Worm (Caenorhabditis elegans): ENCODE results near the gene nspd-2.

nspd-2 gene

DNA sequence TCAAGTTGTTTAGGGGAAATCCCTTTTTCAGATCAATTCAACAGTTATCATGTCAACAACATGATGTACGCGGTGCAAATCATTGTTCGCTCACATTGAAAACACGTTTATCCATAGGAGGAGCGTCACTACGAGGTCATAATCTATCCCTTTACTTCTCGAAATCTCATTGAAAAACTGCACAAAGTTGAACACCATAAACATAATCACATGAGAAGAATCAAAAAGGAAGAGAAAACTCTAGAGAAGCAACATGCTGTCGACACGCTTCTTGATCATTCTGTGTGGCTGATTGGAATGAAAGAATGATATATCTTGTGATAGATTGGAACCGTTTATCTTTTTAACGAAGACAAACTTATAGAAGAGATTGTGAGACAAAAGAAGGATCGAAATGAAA, 24.1 kb downstream of the nspd-2 start (continued):
- TF ChIP-seq nfyb-1 (GFP tag; IDR thresholded peaks at IDR 0.05) (no peak), F22D6.2 (tag; optimal IDR thresholded peaks at IDR 0.05) (peak; percentile 70), F23B12.7 (tag; optimal IDR thresholded peaks at IDR 0.05; ENCODE audit: insufficient read depth) (no peak), sdz-38 (tag; optimal IDR thresholded peaks at IDR 0.05) (no peak), nhr-90 (tag; optimal IDR thresholded peaks at IDR 0.05) (no peak)

DNA sequence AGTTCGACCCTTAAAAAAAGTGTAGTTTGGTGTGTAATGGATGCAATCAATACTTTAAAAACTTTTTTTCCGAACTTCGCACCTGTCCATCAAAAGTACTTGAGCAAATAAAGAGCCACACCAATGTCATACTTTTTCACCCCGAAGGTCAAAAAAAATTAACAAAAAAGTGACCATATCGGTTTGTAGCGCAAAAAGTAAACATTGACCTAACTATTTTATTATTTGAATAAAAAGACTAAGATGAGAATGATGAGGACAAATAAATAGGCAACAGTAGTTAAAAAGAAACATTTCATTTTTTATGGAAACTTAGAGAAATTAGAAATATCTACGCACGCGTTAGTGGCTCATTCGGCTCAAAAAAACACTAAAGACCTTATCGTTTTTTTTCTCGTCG, 25.5 kb downstream of the nspd-2 start:
- TF ChIP-seq pha-4 (tag; optimal IDR thresholded peaks at IDR 0.05) (peak; percentile 38), ceh-100 (GFP tag; IDR thresholded peaks at IDR 0.05) (no peak)

DNA sequence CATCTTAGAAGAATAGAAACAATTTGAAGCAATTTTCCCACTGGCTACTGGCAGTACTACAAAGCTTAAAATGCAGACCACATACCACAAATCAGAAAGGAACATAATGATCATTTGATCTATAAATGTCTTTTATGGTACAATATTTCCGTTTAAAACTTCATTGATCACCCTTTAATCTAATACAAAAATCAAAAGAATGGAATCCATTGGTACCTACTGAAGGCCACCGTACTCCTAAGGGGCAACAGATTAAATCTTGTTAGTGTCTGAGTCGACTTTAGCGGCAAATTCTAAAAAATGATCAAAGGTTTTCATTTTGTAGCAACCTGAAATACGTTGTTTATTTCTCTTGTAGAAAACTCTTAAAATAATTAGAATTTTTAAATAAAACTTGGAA, 28.4 kb downstream of the nspd-2 start:
- TF ChIP-seq F37B4.10 (GFP tag; IDR thresholded peaks at IDR 0.05): no peak
- TF ChIP-seq nfyb-1 (GFP tag; IDR thresholded peaks at IDR 0.05): no peak
- TF ChIP-seq gei-17 (GFP tag; optimal IDR thresholded peaks at IDR 0.05): no peak
- TF ChIP-seq dpff-1 (tag; optimal IDR thresholded peaks at IDR 0.05): no peak

- TF ChIP-seq B0035.1 (tag; optimal IDR thresholded peaks at IDR 0.05) (no peak), nhr-80 (tag; optimal IDR thresholded peaks at IDR 0.05) (peak; percentile 62)
These were observed 28.9 kb downstream of the nspd-2 start for ce11 chrIV:9872786-9873185.

- TF ChIP-seq rec-8 (tag; optimal IDR thresholded peaks at IDR 0.05): no peak
- TF ChIP-seq B0019.2 (GFP tag; conservative IDR thresholded peaks at IDR 0.05): no peak
- no peak for TF ChIP-seq ztf-6 (GFP tag; IDR thresholded peaks at IDR 0.05)
- no peak for TF ChIP-seq nfya-2 (GFP tag; IDR thresholded peaks at IDR 0.05)
- no peak for TF ChIP-seq chd-7 (tag; optimal IDR thresholded peaks at IDR 0.05)
- no peak for TF ChIP-seq nhr-179 (tag; optimal IDR thresholded peaks at IDR 0.05)
- peak; percentile 22; the same call in 1 of the 2 replicates for TF ChIP-seq nfyb-1 (GFP tag; IDR thresholded peaks at IDR 0.05)
- TF ChIP-seq hmg-20 (GFP tag; IDR thresholded peaks at IDR 0.05): no peak
- TF ChIP-seq F49E8.2 (tag; optimal IDR thresholded peaks at IDR 0.05; ENCODE audit: insufficient read depth): no peak
- peak; percentile 53 for TF ChIP-seq nhr-80 (tag; optimal IDR thresholded peaks at IDR 0.05)
- peak; percentile 80; the same call in 1 of the 2 replicates for TF ChIP-seq hmg-1.2 (GFP tag; IDR thresholded peaks at IDR 0.05)
- peak; percentile 51 for TF ChIP-seq attf-5 (GFP tag; optimal IDR thresholded peaks at IDR 0.05)
- no peak for TF ChIP-seq lin-54 (GFP tag; optimal IDR thresholded peaks at IDR 0.05)
- no peak for TF ChIP-seq sdz-38 (tag; optimal IDR thresholded peaks at IDR 0.05)
- TF ChIP-seq mxl-1 (tag; optimal IDR thresholded peaks at IDR 0.05): no peak
- TF ChIP-seq madf-10 (tag; optimal IDR thresholded peaks at IDR 0.05): peak; percentile 9
- no peak for TF ChIP-seq Y67H2A.10 (GFP tag; conservative IDR thresholded peaks at IDR 0.05)
- TF ChIP-seq ztf-22 (GFP tag; optimal IDR thresholded peaks at IDR 0.05): no peak
- TF ChIP-seq lsy-27 (tag; optimal IDR thresholded peaks at IDR 0.05; ENCODE audit: borderline replicate concordance, insufficient read depth): no peak
- TF ChIP-seq F39B2.1 (GFP tag; IDR thresholded peaks at IDR 0.05): no peak
- 0 out of 2 replicates have a peak, but pooled peaks have one; percentile 35 for TF ChIP-seq mcd-1 (GFP tag; IDR thresholded peaks at IDR 0.05)
- no peak for TF ChIP-seq pha-4 (tag; optimal IDR thresholded peaks at IDR 0.05)
- 0 out of 2 replicates have a peak, but pooled peaks have one; percentile 21 for TF ChIP-seq dox-1 (GFP tag; IDR thresholded peaks at IDR 0.05)
- no peak for TF ChIP-seq rcor-1 (GFP tag; IDR thresholded peaks at IDR 0.05)
- peak; percentile 36 for TF ChIP-seq ZK185.1 (tag; optimal IDR thresholded peaks at IDR 0.05; ENCODE audit: poor library complexity, severe bottlenecking)
- TF ChIP-seq lin-40 (tag; optimal IDR thresholded peaks at IDR 0.05): peak; percentile 16
- no peak for TF ChIP-seq ceh-79 (tag; optimal IDR thresholded peaks at IDR 0.05)
- TF ChIP-seq cebp-1 (GFP tag; IDR thresholded peaks at IDR 0.05): no peak
- TF ChIP-seq cebp-1 (tag; optimal IDR thresholded peaks at IDR 0.05): peak; percentile 61
- TF ChIP-seq dpl-1 (GFP tag; optimal IDR thresholded peaks at IDR 0.05): no peak
- no peak for TF ChIP-seq hrde-1 (tag; optimal IDR thresholded peaks at IDR 0.05; ENCODE audit: borderline replicate concordance)
- no peak for TF ChIP-seq let-526 (GFP tag; IDR thresholded peaks at IDR 0.05)
- TF ChIP-seq nhr-27 (tag; optimal IDR thresholded peaks at IDR 0.05): no peak
These were observed 30.0 kb downstream of the nspd-2 start for ce11 chrIV:9873837-9874236.
